Fruit fly (Drosophila melanogaster): ENCODE results near the gene CG17140.

Gene CG17140

DNA sequence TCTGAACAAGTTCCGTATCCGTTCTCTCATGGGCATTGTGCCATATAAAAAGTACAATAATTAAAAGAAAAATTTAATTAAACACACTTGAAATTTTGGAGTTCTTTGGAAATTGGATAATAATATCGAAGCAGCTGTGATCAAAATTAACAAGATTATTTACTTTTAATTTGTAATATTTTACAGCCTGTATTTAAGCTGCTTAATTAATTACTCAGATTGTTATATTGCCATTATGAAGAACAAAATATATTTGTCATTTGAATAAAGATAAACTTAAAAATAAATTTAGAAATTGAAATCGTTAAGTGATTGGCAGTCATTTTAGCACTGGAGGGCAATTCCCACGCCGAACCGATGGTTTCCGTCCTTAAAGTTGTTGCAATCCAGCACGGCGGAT lies at the start of gene CG17140, which contains the start of gene CG17139:
CG17140 (minus strand) TSS at position 101 of the 400 bp plus-strand sequence.
CG17139 (minus strand) TSS at position 101 of the 400 bp plus-strand sequence.
- TF ChIP-seq noc (tag; optimal IDR thresholded peaks at IDR 0.05) = no peak

DNA sequence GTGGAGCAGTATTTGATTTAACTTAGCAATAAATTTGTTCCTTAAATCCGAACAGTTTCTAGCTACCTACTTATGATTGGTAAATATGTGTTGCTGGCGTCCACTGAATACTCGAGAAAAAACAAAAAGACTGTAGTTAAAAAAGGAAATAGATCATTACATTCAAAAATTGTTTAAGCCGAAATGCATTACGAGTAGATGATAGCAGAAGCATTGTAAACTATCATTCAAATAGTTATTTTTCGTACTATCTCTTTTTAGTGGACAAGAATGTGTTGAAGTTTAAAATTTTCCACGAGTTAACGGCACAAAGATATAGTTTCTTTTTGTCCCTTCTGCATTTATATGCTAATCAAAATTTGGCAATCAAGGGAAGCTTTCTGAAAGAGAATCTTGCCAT lies 43.4 kb upstream of the CG17140 start, which contains the start of gene CG14071:
CG14071 (minus strand) TSS at position 101 of the 400 bp plus-strand sequence.
- no peak for TF ChIP-seq noc (tag; optimal IDR thresholded peaks at IDR 0.05)

DNA sequence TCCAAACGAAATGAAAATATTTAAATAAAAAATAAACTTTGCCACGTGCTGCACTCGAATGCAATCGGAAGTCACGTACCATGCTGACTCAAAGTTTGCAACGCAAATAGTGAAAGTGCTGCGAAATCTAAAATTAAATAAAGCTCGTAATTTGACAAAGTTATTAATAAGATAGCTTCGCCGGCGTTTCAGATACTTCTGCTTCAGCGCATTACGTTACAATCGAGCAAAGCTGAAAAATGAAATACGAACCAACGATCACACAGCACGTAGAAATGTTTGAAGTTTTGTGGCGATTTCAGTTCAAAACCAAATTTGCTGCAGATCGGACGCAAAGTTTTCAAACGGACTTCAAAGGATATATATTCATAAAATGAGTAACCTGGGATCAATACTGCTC lies 24.4 kb upstream of the CG17140 start, which contains the start of gene CG12517:
CG12517 (plus strand) TSS at position 301 of the 400 bp plus-strand sequence.
- TF ChIP-seq noc (tag; optimal IDR thresholded peaks at IDR 0.05) = no peak

DNA sequence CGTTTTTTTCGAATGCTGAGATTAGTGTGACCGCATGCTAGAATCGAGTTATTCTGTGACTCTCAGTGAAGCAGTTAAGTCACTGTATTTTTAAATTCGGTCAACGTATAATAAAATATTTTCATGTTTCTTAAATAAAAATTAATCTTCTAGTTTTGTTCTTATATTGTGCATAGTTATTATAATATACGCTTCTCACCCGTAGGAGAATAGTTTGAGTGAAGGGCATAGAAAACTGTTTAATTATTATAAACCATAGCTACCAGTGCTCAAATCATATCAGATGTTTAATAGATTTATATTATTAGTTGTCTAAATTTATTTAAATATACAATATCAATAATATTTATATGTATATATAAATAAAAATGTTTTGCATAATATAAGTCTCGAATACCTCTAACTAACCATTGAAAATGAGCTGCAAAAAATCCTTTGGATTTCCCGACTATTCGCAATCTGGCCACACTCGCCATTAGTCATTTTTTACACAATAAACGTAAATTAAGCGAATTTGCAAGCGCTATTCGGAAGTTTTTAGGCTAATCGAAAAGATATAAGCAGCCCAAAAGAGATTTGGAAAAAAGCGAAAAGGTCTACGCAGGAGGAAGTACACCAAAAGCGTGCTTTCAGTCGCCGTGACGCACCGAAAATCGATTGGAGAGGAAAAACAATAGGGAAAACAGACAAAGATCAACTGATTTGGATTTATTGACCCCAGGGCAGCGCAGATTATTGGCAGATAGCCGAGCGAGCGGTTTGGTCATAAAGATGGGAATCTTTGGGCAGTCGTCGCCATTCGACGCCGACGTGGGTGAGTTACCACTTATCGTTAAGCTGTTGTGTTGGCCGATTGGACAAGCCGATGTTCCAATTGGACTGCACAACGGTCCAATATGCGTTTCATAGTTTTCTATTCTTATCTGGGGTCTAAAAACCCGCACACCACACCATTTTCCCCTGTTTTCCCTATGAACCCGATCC lies 12.9 kb upstream of the CG17140 start, which contains the start of the genes aurB and Stam:
aurB (minus strand) TSS at position 31 of the 984 bp plus-strand sequence.
Stam (plus strand) TSS at position 473 of the 984 bp plus-strand sequence.
- no peak for TF ChIP-seq noc (tag; optimal IDR thresholded peaks at IDR 0.05)

DNA sequence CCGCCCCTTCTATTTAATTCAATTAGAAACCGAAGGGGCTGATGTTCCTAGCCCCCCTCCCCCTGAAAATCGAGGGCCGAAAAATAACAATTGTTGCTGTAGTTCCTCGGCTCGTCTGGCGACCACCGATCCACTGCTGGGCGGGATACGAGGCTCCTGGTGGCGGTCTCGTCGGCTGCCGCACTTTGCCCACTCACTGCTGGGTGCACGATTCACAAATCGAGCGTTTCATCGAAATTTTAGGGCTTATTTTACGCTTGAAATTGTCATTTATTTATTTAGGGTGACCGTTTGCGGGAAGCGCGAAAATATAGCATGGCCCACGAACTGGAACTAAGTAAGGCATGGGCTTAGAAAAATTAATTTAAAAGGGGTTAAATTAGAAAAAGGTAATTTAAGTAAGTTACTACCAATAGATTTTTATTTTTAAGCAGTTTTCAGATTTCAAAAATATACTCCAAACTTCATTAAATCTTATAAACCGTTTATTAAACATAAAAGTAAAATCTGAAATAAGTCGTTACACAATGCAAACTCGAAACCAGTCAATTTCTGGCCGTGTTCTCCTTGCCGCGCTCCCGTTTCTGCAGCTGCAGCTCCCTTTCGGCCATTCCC lies 11.0 kb upstream of the CG17140 start, which contains the start of gene Dnz1:
Dnz1 (minus strand) TSS at position 317 of the 615 bp plus-strand sequence.
- peak; percentile 4 for TF ChIP-seq noc (tag; optimal IDR thresholded peaks at IDR 0.05)

DNA sequence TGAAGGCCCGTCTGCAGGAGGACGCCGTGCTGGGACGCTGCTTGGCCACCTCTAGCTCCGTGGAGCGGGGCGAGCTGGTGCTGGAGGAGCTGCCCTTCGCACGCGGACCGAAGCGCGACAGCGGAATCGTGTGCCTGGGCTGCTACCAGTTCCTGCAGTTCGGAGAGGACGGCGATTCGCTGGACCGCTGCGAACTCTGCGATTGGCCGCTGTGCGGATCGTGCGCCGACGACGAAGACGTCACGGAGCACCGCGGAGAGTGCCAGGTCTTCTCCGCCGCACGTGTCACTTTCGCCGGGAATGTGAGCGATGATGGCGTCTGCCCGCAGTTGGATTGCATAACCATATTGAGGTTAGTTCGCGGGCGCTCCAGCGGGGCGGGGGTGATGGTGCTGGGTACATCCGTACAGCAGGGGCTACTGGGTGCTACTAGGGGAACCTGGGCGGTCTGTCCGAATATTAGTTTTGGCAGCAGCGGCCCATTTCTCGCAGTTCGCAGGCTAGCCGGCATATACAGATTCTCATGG lies 5.9 kb upstream of the CG17140 start:
- no peak for TF ChIP-seq noc (tag; optimal IDR thresholded peaks at IDR 0.05)

DNA sequence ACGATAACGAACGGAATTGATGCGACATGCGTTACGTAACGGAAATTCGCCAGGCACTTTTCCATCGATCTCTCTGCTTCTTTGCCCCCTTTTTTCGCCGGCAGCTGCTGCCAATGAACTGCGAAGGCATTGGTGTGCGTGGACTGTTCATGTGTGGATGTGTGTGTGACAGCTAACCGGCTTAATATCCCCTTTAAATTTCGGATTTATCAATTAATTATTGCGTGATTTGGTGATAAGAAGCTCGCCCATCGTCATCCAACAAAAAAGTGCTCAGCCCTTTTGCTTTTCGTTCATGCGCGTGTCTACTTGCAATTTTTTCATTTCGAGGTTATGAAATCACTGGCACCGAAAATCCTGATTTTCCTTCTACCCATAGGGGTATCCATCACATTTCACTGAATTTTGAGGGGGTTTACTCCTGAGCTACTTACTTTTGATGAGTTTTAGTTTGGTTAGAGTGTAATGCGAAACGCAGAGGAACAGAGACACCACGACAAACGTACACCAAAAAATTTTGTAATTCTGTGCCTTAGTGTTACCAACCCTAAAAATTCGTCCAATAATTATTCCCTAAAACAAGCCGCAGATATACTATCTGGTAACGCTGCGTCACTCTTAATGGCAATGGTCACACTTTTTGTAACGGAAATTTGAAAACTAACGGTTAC lies 5.0 kb upstream of the CG17140 start, which contains the start of gene porin:
porin (minus strand) TSS at position 529 of the 671 bp plus-strand sequence.
- TF ChIP-seq noc (tag; optimal IDR thresholded peaks at IDR 0.05) = peak; percentile 25

DNA sequence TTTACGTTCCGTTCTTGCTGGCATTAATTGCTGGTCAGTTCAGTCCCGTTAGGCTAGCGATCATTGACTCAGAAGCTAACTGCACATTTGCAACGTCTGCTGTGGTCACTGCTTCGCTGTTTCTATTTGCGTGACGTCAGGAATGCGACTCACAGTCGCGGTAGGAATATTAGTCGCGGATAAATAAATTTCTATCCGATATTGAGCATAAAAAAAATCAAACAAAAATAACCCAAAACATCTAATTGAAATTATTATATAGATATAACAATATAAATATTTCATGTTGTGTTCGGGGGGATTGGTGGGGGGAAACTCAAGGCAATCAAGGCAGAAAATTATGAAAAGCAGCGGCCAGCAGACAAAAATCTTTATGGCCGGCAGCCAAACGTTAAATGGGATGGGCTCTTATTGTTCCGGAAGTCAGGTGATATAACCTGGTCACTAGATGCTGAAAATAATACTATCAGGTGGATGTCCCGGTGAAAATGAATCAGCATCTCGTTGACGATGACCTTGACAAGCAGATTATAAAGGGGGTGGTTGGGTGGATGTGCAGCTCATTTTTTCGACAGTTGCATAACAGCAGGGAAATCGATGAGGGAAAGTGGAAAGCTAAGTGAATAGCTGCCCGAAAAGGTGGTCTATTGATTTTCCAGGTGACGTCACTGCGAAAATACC lies 4.2 kb upstream of the CG17140 start, which contains the start of gene SmydA-3:
SmydA-3 (plus strand) TSS at position 631 of the 681 bp plus-strand sequence.
- TF ChIP-seq noc (tag; optimal IDR thresholded peaks at IDR 0.05) = no peak

DNA sequence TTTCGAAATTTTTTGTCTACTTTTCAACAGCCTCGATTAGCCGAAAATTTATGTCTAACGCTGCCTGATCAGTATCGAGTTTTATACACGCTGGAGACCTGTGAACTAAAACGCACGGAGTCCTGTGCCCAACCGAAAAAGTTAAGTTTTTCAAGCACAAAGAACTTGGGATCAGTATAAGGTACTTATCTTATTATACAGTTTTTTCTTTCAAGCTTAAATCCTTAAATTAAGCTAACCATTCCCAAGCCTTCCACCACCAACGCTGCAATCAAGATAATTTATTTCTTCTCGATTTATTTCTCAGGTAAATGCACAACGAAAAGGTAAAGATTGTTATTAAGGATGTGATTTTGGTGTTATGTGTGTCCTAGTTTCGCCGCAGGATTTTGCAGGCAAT lies 1.5 kb upstream of the CG17140 start, which contains the start of gene Porin2:
Porin2 (minus strand) TSS at position 101 of the 400 bp plus-strand sequence.
- no peak for TF ChIP-seq noc (tag; optimal IDR thresholded peaks at IDR 0.05)

DNA sequence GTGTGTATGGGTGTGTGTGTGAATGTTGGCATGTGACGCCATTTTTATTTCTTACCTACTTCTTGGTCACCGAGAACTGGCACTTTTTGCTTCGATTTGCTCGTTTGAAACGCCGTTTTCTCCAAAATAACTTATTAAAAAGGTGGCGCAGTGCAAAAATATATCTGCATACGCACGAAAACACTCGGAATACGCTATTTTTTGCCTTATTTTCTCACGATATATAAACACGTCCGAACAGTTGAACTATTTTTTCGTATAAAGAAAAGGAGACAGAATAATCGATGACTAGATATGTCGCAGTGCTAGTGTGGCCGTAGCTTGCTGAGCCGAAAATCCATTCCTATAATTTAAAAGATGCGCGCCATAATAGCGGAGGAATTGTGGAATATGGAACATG lies 3.1 kb downstream of the CG17140 start, which contains the start of gene CG6700:
CG6700 (minus strand) TSS at position 272 of the 400 bp plus-strand sequence.
- TF ChIP-seq noc (tag; optimal IDR thresholded peaks at IDR 0.05) = no peak

DNA sequence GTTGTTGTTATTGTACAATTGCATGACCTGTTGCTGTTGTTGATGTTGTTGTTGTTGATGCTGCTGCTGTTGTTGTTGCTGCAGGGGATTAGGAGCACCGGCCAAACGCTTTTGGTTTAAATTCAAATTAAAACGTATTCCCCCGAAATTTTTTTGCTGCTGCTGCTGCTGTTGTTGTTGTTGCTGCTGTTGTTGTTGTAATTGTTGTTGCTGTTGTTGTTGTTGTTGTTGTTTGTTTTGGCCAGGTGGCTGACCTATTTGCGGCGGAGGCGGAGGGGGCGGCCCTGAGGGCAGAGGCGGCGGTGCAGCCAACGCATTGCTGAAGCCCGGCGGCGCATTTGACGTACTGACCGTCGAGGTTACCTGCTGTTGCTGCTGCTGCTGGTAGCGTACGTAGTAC lies 3.8 kb downstream of the CG17140 start:
- no peak for TF ChIP-seq noc (tag; optimal IDR thresholded peaks at IDR 0.05)

DNA sequence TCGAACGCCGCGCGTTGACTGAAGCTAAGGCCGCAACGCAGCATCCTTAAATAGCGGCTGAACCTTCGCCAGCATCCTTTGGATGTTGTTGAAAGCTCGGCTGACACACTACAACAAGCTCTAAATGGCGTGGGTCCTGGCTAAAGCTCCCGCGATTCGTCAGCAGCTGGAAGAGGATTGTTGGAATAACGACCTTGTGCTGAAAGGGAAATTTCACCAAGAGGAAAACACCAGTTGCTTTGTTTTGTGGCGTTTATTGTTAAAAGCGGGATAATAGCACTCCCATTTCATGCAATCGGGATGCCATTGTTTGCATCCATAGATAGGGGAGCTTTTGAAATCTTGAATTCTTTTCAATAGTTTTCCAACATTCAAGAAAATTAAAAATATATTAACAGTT lies 8.0 kb downstream of the CG17140 start, which contains the start of gene Nos:
Nos (minus strand) TSS at position 21 of the 400 bp plus-strand sequence.
- no peak for TF ChIP-seq noc (tag; optimal IDR thresholded peaks at IDR 0.05)

DNA sequence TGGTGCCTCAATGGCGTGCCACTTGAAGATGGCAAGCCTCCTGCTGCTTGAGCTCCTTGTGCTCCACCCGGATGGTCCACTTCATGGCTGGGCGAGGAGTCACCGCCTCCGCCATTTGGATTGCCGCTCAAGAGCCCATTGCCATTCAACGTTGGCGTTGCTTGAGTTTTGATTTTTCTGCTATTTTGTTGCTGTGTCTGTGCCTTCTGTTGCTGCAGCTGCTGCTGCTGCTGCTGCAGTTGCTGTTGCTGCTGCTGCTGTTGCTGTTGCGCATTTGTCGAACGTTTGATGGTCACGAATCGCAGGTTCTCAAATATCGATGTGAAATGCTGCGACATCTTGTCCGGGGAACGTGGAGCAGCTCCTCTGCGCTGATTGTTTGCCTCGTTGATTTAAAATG lies 13.9 kb downstream of the CG17140 start:
- TF ChIP-seq noc (tag; optimal IDR thresholded peaks at IDR 0.05) = no peak

DNA sequence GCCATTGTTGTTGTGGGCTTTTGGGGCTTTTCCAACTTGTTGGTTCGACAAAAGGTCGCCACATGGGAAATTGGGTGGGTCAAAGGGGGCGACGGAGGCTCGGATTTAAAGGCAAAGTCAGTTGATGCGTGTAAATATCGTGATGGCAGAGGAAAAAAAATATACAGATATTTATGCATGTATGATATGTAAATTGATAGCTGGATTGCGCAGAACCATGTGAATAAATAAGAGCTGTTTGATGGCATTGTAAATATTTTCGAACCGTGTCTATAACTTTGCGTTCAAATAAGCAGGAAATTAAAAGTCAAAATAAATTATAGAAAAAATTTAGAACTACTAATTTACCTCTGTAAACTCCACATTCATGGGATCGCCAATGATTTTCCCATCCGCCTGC lies 22.8 kb downstream of the CG17140 start:
- no peak for TF ChIP-seq noc (tag; optimal IDR thresholded peaks at IDR 0.05)
